Worm (Caenorhabditis elegans): Measurements from ENCODE around the gene F46E10.2.

F46E10.2 gene

ce11 chrV:6488849-6489248 is 31.4 kb upstream of the F46E10.2 start, which contains the start of gene lec-10 (continued):
- TF ChIP-seq gmeb-1 (tag; optimal IDR thresholded peaks at IDR 0.05), result peak; percentile 33

- TF ChIP-seq blmp-1 (tag; optimal IDR thresholded peaks at IDR 0.05; ENCODE audit: insufficient read depth), result no peak
- TF ChIP-seq sma-9 (GFP tag; optimal IDR thresholded peaks at IDR 0.05), result peak; percentile 39
- TF ChIP-seq sma-9 (tag; optimal IDR thresholded peaks at IDR 0.05), result no peak
- TF ChIP-seq crh-2 (tag; optimal IDR thresholded peaks at IDR 0.05), result peak; percentile 60
- TF ChIP-seq fos-1 (tag; optimal IDR thresholded peaks at IDR 0.05), result peak; percentile 47
Measured at ce11 chrV:6492497-6492896, 27.7 kb upstream of the F46E10.2 start.

- TF ChIP-seq nhr-12 (tag; optimal IDR thresholded peaks at IDR 0.05) (no peak), nhr-21 (tag; optimal IDR thresholded peaks at IDR 0.05) (no peak), nhr-6 (tag; optimal IDR thresholded peaks at IDR 0.05) (no peak), elt-1 (tag; optimal IDR thresholded peaks at IDR 0.05) (no peak)
Measured at ce11 chrV:6493821-6494220, 26.4 kb upstream of the F46E10.2 start, which contains the start of gene cpt-6. Gene cpt-6, minus strand, starts transcription at chrV:6493921.

ce11 chrV:6495353-6495752 is 24.9 kb upstream of the F46E10.2 start:
- TF ChIP-seq nhr-129 (tag; optimal IDR thresholded peaks at IDR 0.05), result no peak
- peak; percentile 18 for TF ChIP-seq fos-1 (tag; optimal IDR thresholded peaks at IDR 0.05)

- no peak for TF ChIP-seq ZK546.5 (tag; optimal IDR thresholded peaks at IDR 0.05)
- no peak for TF ChIP-seq ceh-82 (tag; optimal IDR thresholded peaks at IDR 0.05)
- TF ChIP-seq R02D3.7 (tag; optimal IDR thresholded peaks at IDR 0.05), result no peak
- no peak for TF ChIP-seq aly-2 (tag; optimal IDR thresholded peaks at IDR 0.05)
- no peak for TF ChIP-seq unc-55 (GFP tag; optimal IDR thresholded peaks at IDR 0.05)
Measured at ce11 chrV:6496611-6497158, 23.6 kb upstream of the F46E10.2 start, which contains the start of gene dgtr-1. Gene dgtr-1, plus strand, starts transcription at chrV:6497108.

- TF ChIP-seq mdl-1 (tag; optimal IDR thresholded peaks at IDR 0.05), result no peak
- peak; percentile 2 for TF ChIP-seq nhr-129 (tag; optimal IDR thresholded peaks at IDR 0.05)
Measured at ce11 chrV:6498441-6498840, 21.8 kb upstream of the F46E10.2 start.

- TF ChIP-seq mab-5 (tag; optimal IDR thresholded peaks at IDR 0.05), result no peak
- no peak for TF ChIP-seq unc-62 (GFP tag; optimal IDR thresholded peaks at IDR 0.05)
- TF ChIP-seq ceh-82 (tag; optimal IDR thresholded peaks at IDR 0.05), result no peak
- TF ChIP-seq ZK546.5 (tag; optimal IDR thresholded peaks at IDR 0.05), result no peak
- TF ChIP-seq aly-2 (tag; optimal IDR thresholded peaks at IDR 0.05), result no peak
Measured at ce11 chrV:6498903-6499302, 21.3 kb upstream of the F46E10.2 start, which contains the start of gene W01A11.1. Gene W01A11.1, plus strand, starts transcription at chrV:6499224.

- TF ChIP-seq elt-1 (tag; optimal IDR thresholded peaks at IDR 0.05), result no peak
- TF ChIP-seq lin-11 (tag; optimal IDR thresholded peaks at IDR 0.05), result no peak
- TF ChIP-seq ceh-82 (tag; optimal IDR thresholded peaks at IDR 0.05), result no peak
- peak; percentile 43 for TF ChIP-seq nhr-129 (tag; optimal IDR thresholded peaks at IDR 0.05)
- TF ChIP-seq sem-4 (tag; optimal IDR thresholded peaks at IDR 0.05), result no peak
- TF ChIP-seq sma-9 (GFP tag; optimal IDR thresholded peaks at IDR 0.05), result peak; percentile 42
- TF ChIP-seq sma-9 (tag; optimal IDR thresholded peaks at IDR 0.05), result no peak
- no peak for TF ChIP-seq R02D3.7 (tag; optimal IDR thresholded peaks at IDR 0.05)
- TF ChIP-seq nhr-23 (tag; optimal IDR thresholded peaks at IDR 0.05), result no peak
- TF ChIP-seq nhr-77 (tag; optimal IDR thresholded peaks at IDR 0.05), result no peak
- peak; percentile 6 for TF ChIP-seq fos-1 (tag; optimal IDR thresholded peaks at IDR 0.05)
- TF ChIP-seq ZK546.5 (tag; optimal IDR thresholded peaks at IDR 0.05), result no peak
- no peak for TF ChIP-seq mdl-1 (tag; optimal IDR thresholded peaks at IDR 0.05)
- no peak for TF ChIP-seq sma-3 (GFP tag; optimal IDR thresholded peaks at IDR 0.05)
- TF ChIP-seq skn-1 (tag; optimal IDR thresholded peaks at IDR 0.05), result no peak
- no peak for TF ChIP-seq nhr-21 (tag; optimal IDR thresholded peaks at IDR 0.05)
- no peak for TF ChIP-seq mbf-1 (tag; optimal IDR thresholded peaks at IDR 0.05)
- peak; percentile 9 for TF ChIP-seq gmeb-1 (tag; optimal IDR thresholded peaks at IDR 0.05)
- no peak for TF ChIP-seq unc-55 (GFP tag; optimal IDR thresholded peaks at IDR 0.05)
- no peak for TF ChIP-seq ztf-11 (tag; optimal IDR thresholded peaks at IDR 0.05)
- peak; percentile 56 for TF ChIP-seq nhr-25 (tag; optimal IDR thresholded peaks at IDR 0.05)
- TF ChIP-seq Y55F3AM.14 (GFP tag; optimal IDR thresholded peaks at IDR 0.05), result no peak
- TF ChIP-seq crh-2 (tag; optimal IDR thresholded peaks at IDR 0.05), result peak; percentile 12
- TF ChIP-seq dmd-4 (tag; optimal IDR thresholded peaks at IDR 0.05), result no peak
- no peak for TF ChIP-seq zag-1 (tag; optimal IDR thresholded peaks at IDR 0.05)
- no peak for TF ChIP-seq ceh-16 (tag; optimal IDR thresholded peaks at IDR 0.05)
- TF ChIP-seq nhr-237 (tag; optimal IDR thresholded peaks at IDR 0.05), result no peak
- no peak for TF ChIP-seq elt-3 (tag; optimal IDR thresholded peaks at IDR 0.05)
- no peak for TF ChIP-seq lin-39 (tag; optimal IDR thresholded peaks at IDR 0.05)
- TF ChIP-seq nhr-10 (tag; optimal IDR thresholded peaks at IDR 0.05), result no peak
- no peak for TF ChIP-seq egl-27 (tag; optimal IDR thresholded peaks at IDR 0.05)
- no peak for TF ChIP-seq nhr-11 (tag; optimal IDR thresholded peaks at IDR 0.05)
Measured at ce11 chrV:6503158-6503557, 17.1 kb upstream of the F46E10.2 start.

Measured in whole organism, L2 larva.